Fruit fly (Drosophila melanogaster) whole organism, embryonic: ENCODE results near the gene CG4702.

Source experiments
- CG10366 ChIP-seq: fragments of 200-800 bp; sonication (Bioruptor generic); IDR thresholded peaks from 2 replicates; pipeline ENCODE4 v1.3.6; 2022; ENCODE audit warnings: missing biosample characterization, missing genetic modification characterization
- CG10565 ChIP-seq: fragments of 200-800 bp; sonication (Bioruptor generic); optimal IDR thresholded peaks from 3 replicates; lab custom pipeline; 2016; ENCODE audit warnings: missing biosample characterization, mild to moderate bottlenecking, missing genetic modification characterization
- CG10654 ChIP-seq: fragments of 200-800 bp; sonication (Bioruptor generic); optimal IDR thresholded peaks from 2 replicates; lab custom pipeline; 2016; ENCODE audit warnings: missing biosample characterization, missing genetic modification characterization
- CG14014 ChIP-seq: fragments of 200-800 bp; sonication (Bioruptor generic); IDR thresholded peaks from 2 replicates; pipeline ENCODE4 v1.3.6; 2022; ENCODE audit warnings: missing biosample characterization, missing genetic modification characterization
- CG14667 ChIP-seq: fragments of 200-800 bp; sonication (Bioruptor generic); IDR thresholded peaks from 2 replicates; pipeline ENCODE4 v1.3.6; 2022; ENCODE audit warnings: missing biosample characterization, missing genetic modification characterization
- CG16779 ChIP-seq: fragments of 200-800 bp; sonication (Bioruptor generic); IDR thresholded peaks from 2 replicates; pipeline ENCODE4 v1.3.6; 2022; ENCODE audit warnings: missing biosample characterization, missing genetic modification characterization
- CG2116 ChIP-seq: fragments of 200-800 bp; sonication (Bioruptor generic); optimal IDR thresholded peaks from 3 replicates; lab custom pipeline; 2018; ENCODE audit warnings: missing biosample characterization, mild to moderate bottlenecking, missing genetic modification characterization
- CG31441 ChIP-seq: fragments of 200-800 bp; sonication (Bioruptor generic); IDR thresholded peaks from 2 replicates; pipeline ENCODE4 v1.3.6; 2022; ENCODE audit warnings: missing biosample characterization, missing genetic modification characterization
- CG3281 ChIP-seq: fragments of 200-800 bp; sonication (Bioruptor generic); optimal IDR thresholded peaks from 3 replicates; lab custom pipeline; 2017; ENCODE audit warnings: missing biosample characterization, mild to moderate bottlenecking, missing genetic modification characterization
- CG4424 ChIP-seq: fragments of 200-800 bp; sonication (Bioruptor generic); optimal IDR thresholded peaks from 3 replicates; lab custom pipeline; 2016; ENCODE audit warnings: missing biosample characterization, missing genetic modification characterization
- CG5953 ChIP-seq: fragments of 200-800 bp; sonication (Bioruptor generic); IDR thresholded peaks from 2 replicates; pipeline ENCODE4 v1.3.6; 2022; ENCODE audit warnings: missing biosample characterization, missing genetic modification characterization
- CG6683 ChIP-seq: fragments of 200-800 bp; sonication (Bioruptor generic); optimal IDR thresholded peaks from 2 replicates; lab custom pipeline; 2017; ENCODE audit warnings: missing biosample characterization, mild to moderate bottlenecking, missing genetic modification characterization, missing genetic modification reagents
- CG6765 ChIP-seq: fragments of 200-800 bp; sonication (Bioruptor generic); optimal IDR thresholded peaks from 3 replicates; lab custom pipeline; 2017; ENCODE audit warnings: missing biosample characterization, mild to moderate bottlenecking, missing genetic modification characterization
- CG6791 ChIP-seq: fragments of 200-800 bp; sonication (Bioruptor generic); IDR thresholded peaks from 3 replicates; pipeline ENCODE4 v1.3.6; 2022; ENCODE audit warnings: missing biosample characterization, missing genetic modification characterization; ENCODE audit not compliant: partially characterized antibody
- CG7839 ChIP-seq: fragments of 200-800 bp; sonication (Bioruptor generic); optimal IDR thresholded peaks from 3 replicates; lab custom pipeline; 2018; ENCODE audit warnings: missing biosample characterization, mild to moderate bottlenecking, missing genetic modification characterization, moderate library complexity
- CG8765 ChIP-seq: fragments of 200-800 bp; sonication (Bioruptor generic); IDR thresholded peaks from 2 replicates; pipeline ENCODE4 v1.3.6; 2022; ENCODE audit warnings: missing biosample characterization, missing genetic modification characterization
- Camta ChIP-seq: fragments of 200-800 bp; sonication (Bioruptor generic); optimal IDR thresholded peaks from 2 replicates; lab custom pipeline; 2016; ENCODE audit warnings: missing biosample characterization, missing genetic modification characterization
- Dip3 ChIP-seq: fragments of 200-800 bp; sonication (Bioruptor generic); optimal IDR thresholded peaks from 3 replicates; lab custom pipeline; 2016; ENCODE audit warnings: missing biosample characterization, missing genetic modification characterization
- Elba2 ChIP-seq: fragments of 200-800 bp; sonication (Bioruptor generic); optimal IDR thresholded peaks from 3 replicates; lab custom pipeline; 2016; ENCODE audit warnings: missing biosample characterization, missing genetic modification characterization
- Hmr ChIP-seq: fragments of 200-800 bp; sonication (Bioruptor generic); optimal IDR thresholded peaks from 3 replicates; lab custom pipeline; 2017; ENCODE audit warnings: mild to moderate bottlenecking, missing biosample characterization, missing genetic modification reagents, missing genetic modification characterization
- Hsf ChIP-seq: fragments of 200-800 bp; sonication (Bioruptor generic); optimal IDR thresholded peaks from 3 replicates; lab custom pipeline; 2016; ENCODE audit warnings: missing biosample characterization, missing genetic modification characterization
- Meics ChIP-seq: fragments of 200-800 bp; sonication (Bioruptor generic); optimal IDR thresholded peaks from 2 replicates; lab custom pipeline; 2017; ENCODE audit warnings: missing biosample characterization, mild to moderate bottlenecking, missing genetic modification characterization
- Mes4 ChIP-seq: fragments of 200-800 bp; sonication (Bioruptor generic); optimal IDR thresholded peaks from 2 replicates; lab custom pipeline; 2016; ENCODE audit warnings: missing biosample characterization, missing genetic modification characterization
- Neu2 ChIP-seq: fragments of 200-800 bp; sonication (Bioruptor generic); optimal IDR thresholded peaks from 3 replicates; lab custom pipeline; 2016; ENCODE audit warnings: missing biosample characterization, missing genetic modification characterization, borderline replicate concordance
- Opbp ChIP-seq: fragments of 200-800 bp; sonication (Bioruptor generic); IDR thresholded peaks from 3 replicates; pipeline ENCODE4 v1.3.6; 2022; ENCODE audit warnings: missing biosample characterization, missing genetic modification characterization; ENCODE audit not compliant: partially characterized antibody
- PHDP ChIP-seq: fragments of 200-800 bp; sonication (Bioruptor generic); optimal IDR thresholded peaks from 3 replicates; lab custom pipeline; 2018; ENCODE audit warnings: missing biosample characterization, mild to moderate bottlenecking, missing genetic modification characterization, moderate library complexity
- Rfx ChIP-seq: fragments of 200-800 bp; sonication (Bioruptor generic); IDR thresholded peaks from 2 replicates; pipeline ENCODE4 v1.3.6; 2022; ENCODE audit warnings: missing biosample characterization, missing genetic modification characterization
- Sry-β ChIP-seq: fragments of 200-800 bp; sonication (Bioruptor generic); optimal IDR thresholded peaks from 2 replicates; lab custom pipeline; 2018; ENCODE audit warnings: missing biosample characterization, mild to moderate bottlenecking, missing genetic modification characterization, moderate library complexity
- Stat92E ChIP-seq, 3 experiments: fragments of >200 bp in 2 of 3; fragments of 200-800 bp in 1 of 3; sonication (Bioruptor generic) in 1 of 3; optimal IDR thresholded peaks; 2 replicates each; lab custom pipeline; 2017 to 2019; ENCODE audit warnings: missing biosample characterization in 3 of 3, missing genetic modification characterization in 3 of 3, mild to moderate bottlenecking in 1 of 3, moderate library complexity in 1 of 3
- amos ChIP-seq: fragments of 200-800 bp; sonication (Bioruptor generic); IDR thresholded peaks from 2 replicates; pipeline ENCODE4 v1.3.6; 2022; ENCODE audit warnings: missing biosample characterization, missing genetic modification characterization; ENCODE audit not compliant: partially characterized antibody
- ase ChIP-seq: fragments of 200-800 bp; sonication (Bioruptor generic); IDR thresholded peaks from 3 replicates; pipeline ENCODE4 v1.3.6; 2022; ENCODE audit warnings: missing biosample characterization, missing genetic modification characterization
- corto ChIP-seq: fragments of 200-800 bp; sonication (Bioruptor generic); optimal IDR thresholded peaks from 2 replicates; lab custom pipeline; 2016; ENCODE audit warnings: missing biosample characterization, mild to moderate bottlenecking, missing genetic modification characterization, moderate library complexity
- crol ChIP-seq: fragments of 200-800 bp; sonication (Bioruptor generic); IDR thresholded peaks from 2 replicates; pipeline ENCODE4 v1.3.6; 2022; ENCODE audit warnings: missing biosample characterization, missing genetic modification characterization
- cwo ChIP-seq: fragments of 200-800 bp; sonication (Bioruptor generic); optimal IDR thresholded peaks from 3 replicates; lab custom pipeline; 2017; ENCODE audit warnings: missing biosample characterization, missing genetic modification characterization, mild to moderate bottlenecking, moderate library complexity, missing genetic modification reagents
- dimm ChIP-seq: fragments of 200-800 bp; sonication (Bioruptor generic); IDR thresholded peaks from 2 replicates; pipeline ENCODE4 v1.3.6; 2022; ENCODE audit warnings: missing biosample characterization, missing genetic modification characterization
- dmrt11E ChIP-seq: fragments of 200-800 bp; sonication (Bioruptor generic); optimal IDR thresholded peaks from 3 replicates; lab custom pipeline; 2018; ENCODE audit warnings: missing biosample characterization, mild to moderate bottlenecking, missing genetic modification characterization, moderate library complexity
- ftz-f1 ChIP-seq: fragments of 200-800 bp; sonication (Bioruptor generic); optimal IDR thresholded peaks from 2 replicates; lab custom pipeline; 2016; ENCODE audit warnings: missing biosample characterization, missing genetic modification characterization
- her ChIP-seq: fragments of 200-800 bp; sonication (Bioruptor generic); optimal IDR thresholded peaks from 2 replicates; lab custom pipeline; 2016; ENCODE audit warnings: missing biosample characterization, missing genetic modification characterization
- jigr1 ChIP-seq: fragments of 200-800 bp; sonication (Bioruptor generic); IDR thresholded peaks from 3 replicates; pipeline ENCODE4 v1.3.6; 2022; ENCODE audit warnings: missing biosample characterization, missing genetic modification characterization
- lilli ChIP-seq: fragments of 200-800 bp; sonication (Bioruptor generic); optimal IDR thresholded peaks from 3 replicates; lab custom pipeline; 2016; ENCODE audit warnings: missing biosample characterization, missing genetic modification characterization
- lov ChIP-seq, 2 experiments: fragments of 200-800 bp in 1 of 2; fragments of >200 bp in 1 of 2; sonication (Bioruptor generic) in 1 of 2; IDR thresholded peaks in 1 of 2; optimal IDR thresholded peaks in 1 of 2; 2 replicates in 1 of 2; 3 replicates in 1 of 2; pipeline versions ENCODE4 v1.3.6 to Lab custom; 2017 to 2022; ENCODE audit warnings: missing biosample characterization in 1 of 2, missing genetic modification characterization in 1 of 2
- nmo ChIP-seq: fragments of 200-800 bp; sonication (Bioruptor generic); optimal IDR thresholded peaks from 2 replicates; lab custom pipeline; 2018; ENCODE audit warnings: missing biosample characterization, mild to moderate bottlenecking, missing genetic modification characterization, moderate library complexity
- pb ChIP-seq: fragments of 200-800 bp; sonication (Bioruptor generic); optimal IDR thresholded peaks from 3 replicates; lab custom pipeline; 2016; ENCODE audit warnings: missing biosample characterization, missing genetic modification characterization
- rib ChIP-seq: fragments of 200-800 bp; sonication (Bioruptor generic); IDR thresholded peaks from 2 replicates; pipeline ENCODE4 v1.3.6; 2022; ENCODE audit warnings: missing biosample characterization, missing genetic modification characterization
- sd ChIP-seq: fragments of 200-800 bp; sonication (Bioruptor generic); optimal IDR thresholded peaks from 3 replicates; lab custom pipeline; 2018; ENCODE audit warnings: missing biosample characterization, mild to moderate bottlenecking, missing genetic modification characterization, moderate library complexity
- slou ChIP-seq: fragments of 200-800 bp; sonication (Bioruptor generic); optimal IDR thresholded peaks from 3 replicates; lab custom pipeline; 2016; ENCODE audit warnings: missing biosample characterization, missing genetic modification characterization
- tap ChIP-seq: fragments of 200-800 bp; optimal IDR thresholded peaks from 3 replicates; lab custom pipeline; 2019; ENCODE audit warnings: missing biosample characterization, mild to moderate bottlenecking, missing genetic modification characterization, moderate library complexity
- trh ChIP-seq: fragments of 200-800 bp; sonication (Bioruptor generic); optimal IDR thresholded peaks from 2 replicates; lab custom pipeline; 2016; ENCODE audit warnings: missing biosample characterization, missing genetic modification characterization
- ttk ChIP-seq: fragments of 200-800 bp; sonication (Bioruptor generic); IDR thresholded peaks from 2 replicates; pipeline ENCODE4 v2.1.2; 2022; ENCODE audit warnings: missing biosample characterization, missing genetic modification characterization
- usp ChIP-seq: fragments of >200 bp; optimal IDR thresholded peaks from 2 replicates; lab custom pipeline; 2017; ENCODE audit warnings: missing biosample characterization, missing genetic modification characterization
- vnd ChIP-seq: fragments of 200-800 bp; sonication (Bioruptor generic); IDR thresholded peaks from 3 replicates; pipeline ENCODE4 v1.3.6; 2022; ENCODE audit warnings: missing biosample characterization, missing genetic modification characterization; ENCODE audit not compliant: partially characterized antibody
- yki ChIP-seq: fragments of >200 bp; optimal IDR thresholded peaks from 3 replicates; lab custom pipeline; 2018

CG4702 gene

dm6 chr3R:12083537-12083936 is 44.5 kb downstream of the CG4702 start (continued):
- TF ChIP-seq CG7839 (tag; lab: Kevin White, UChicago) (peak; percentile 56), CG6791 (GFP tag; lab: Robert Waterston, UW) (no peak), tap (tag; lab: Kevin White, UChicago) (no peak), yki (no peak), dimm (GFP tag; lab: Robert Waterston, UW) (no peak), slou (GFP tag; lab: Kevin White, UChicago) (no peak), Opbp (no peak), Elba2 (GFP tag; lab: Kevin White, UChicago) (no peak), CG5953 (no peak), Hsf (GFP tag; lab: Kevin White, UChicago) (peak; percentile 3), ttk (GFP tag; lab: Robert Waterston, UW) (no peak), pb (GFP tag; lab: Kevin White, UChicago) (no peak), Camta (no peak), corto (GFP tag; lab: Kevin White, UChicago) (no peak), CG6765 (GFP tag; lab: Kevin White, UChicago) (no peak), cwo (GFP tag; lab: Kevin White, UChicago) (no peak), trh (GFP tag; lab: Kevin White, UChicago) (no peak), Dip3 (GFP tag; lab: Kevin White, UChicago) (peak; percentile 22), nmo (GFP tag; lab: Kevin White, UChicago) (peak; percentile 9), CG14667 (GFP tag; lab: Robert Waterston, UW) (no peak), amos (GFP tag; lab: Robert Waterston, UW) (no peak), vnd (no peak), CG31441 (GFP tag; lab: Robert Waterston, UW) (no peak), ase (GFP tag; lab: Robert Waterston, UW) (no peak), Hmr (GFP tag; lab: Kevin White, UChicago) (peak; percentile 37), dmrt11E (no peak), CG14014 (GFP tag; lab: Robert Waterston, UW) (no peak), CG4424 (GFP tag; lab: Kevin White, UChicago) (peak; percentile 12), CG2116 (GFP tag; lab: Kevin White, UChicago) (no peak), lov (optimal IDR thresholded peaks at IDR 0.05; lab: Kevin White, UChicago) (no peak), lov (GFP tag; IDR thresholded peaks at IDR 0.05; lab: Robert Waterston, UW) (no peak), ftz-f1 (no peak), CG6683 (no peak), CG16779 (no peak), Stat92E (GFP tag; optimal IDR thresholded peaks at IDR 0.05; lab: Kevin White, UChicago) (no peak), Mes4 (GFP tag; lab: Kevin White, UChicago) (no peak), her (GFP tag; lab: Kevin White, UChicago) (no peak), lilli (peak; percentile 33), CG10366 (GFP tag; lab: Robert Waterston, UW) (peak; percentile 28; the same call in 1 of the 2 replicates), Neu2 (GFP tag; lab: Kevin White, UChicago) (no peak), CG8765 (GFP tag; lab: Robert Waterston, UW) (no peak), crol (no peak), sd (tag; lab: Kevin White, UChicago) (peak; percentile 9), Rfx (GFP tag; lab: Robert Waterston, UW) (peak; percentile 70), rib (no peak), Meics (GFP tag; lab: Kevin White, UChicago) (peak; percentile 48), CG10654 (no peak), usp (GFP tag; lab: Kevin White, UChicago) (no peak), CG10565 (GFP tag; lab: Kevin White, UChicago) (no peak), PHDP (tag; lab: Kevin White, UChicago) (peak; percentile 1), Sry-β (GFP tag; lab: Kevin White, UChicago) (no peak), CG3281 (GFP tag; lab: Kevin White, UChicago) (peak; percentile 33), jigr1 (no peak)
